Worm (Caenorhabditis elegans) whole organism, young adult: ENCODE data around the gene nos-3.

ENCODE experiments used
- B0035.1 ChIP-seq: sonication (generic microtip); optimal IDR thresholded peaks from 2 replicates; lab custom pipeline; 2016; ENCODE audit warnings: missing genetic modification characterization, mild to moderate bottlenecking, missing compliant biosample characterization, missing genotype, missing genetic modification reagents
- C17E4.6 ChIP-seq: fragments of 200-800 bp; sonication (Bioruptor generic); IDR thresholded peaks from 2 replicates; pipeline ENCODE4 v1.3.6; 2022; ENCODE audit warnings: missing genetic modification reagents, missing genetic modification characterization, missing compliant biosample characterization
- F10E7.11 ChIP-seq: sonication (generic microtip); optimal IDR thresholded peaks from 2 replicates; lab custom pipeline; 2017; ENCODE audit warnings: mild to moderate bottlenecking, missing genetic modification characterization, moderate library complexity, missing compliant biosample characterization
- F55B11.4 ChIP-seq: sonication (generic microtip); optimal IDR thresholded peaks from 2 replicates; lab custom pipeline; 2016; ENCODE audit warnings: missing compliant biosample characterization, missing genetic modification characterization, borderline replicate concordance; ENCODE audit not compliant: insufficient read depth
- K12H6.12 ChIP-seq: fragments of 200-800 bp; sonication (Bioruptor generic); optimal IDR thresholded peaks from 2 replicates; lab custom pipeline; 2018; ENCODE audit warnings: mild to moderate bottlenecking, missing genetic modification characterization, missing compliant biosample characterization
- ama-1 ChIP-seq, 3 experiments: fragments of 150-350 bp in 1 of 3; sonication (generic microtip) in 2 of 3; optimal IDR thresholded peaks; 2 replicates each; lab custom pipeline; 2014 to 2018; ENCODE audit warnings: missing biosample characterization in 2 of 3, missing genetic modification characterization in 2 of 3, missing genetic modification reagents in 2 of 3
- ceh-100 ChIP-seq: fragments of 200-800 bp; sonication (Bioruptor generic); IDR thresholded peaks from 2 replicates; pipeline ENCODE4 v1.3.6; 2022; ENCODE audit warnings: missing genetic modification reagents, missing genetic modification characterization, missing compliant biosample characterization
- mcd-1 ChIP-seq: fragments of 200-800 bp; sonication (Bioruptor generic); IDR thresholded peaks from 2 replicates; pipeline ENCODE4 v1.3.6; 2022; ENCODE audit warnings: missing genetic modification reagents, missing genetic modification characterization, missing compliant biosample characterization
- snpc-4 ChIP-seq, 5 experiments: fragments of 150-350 bp in 1 of 5; sonication (generic microtip) in 4 of 5; optimal IDR thresholded peaks; 2 replicates each; lab custom pipeline; 2014 to 2018; ENCODE audit warnings: missing genetic modification characterization in 5 of 5, missing biosample characterization in 3 of 5, antibody characterized with exemption in 2 of 5, mild to moderate bottlenecking in 2 of 5, missing compliant biosample characterization in 2 of 5, missing genotype in 2 of 5, moderate library complexity in 2 of 5, missing genetic modification reagents in 1 of 5
- sptf-2 ChIP-seq: fragments of 200-800 bp; sonication (Bioruptor generic); optimal IDR thresholded peaks from 2 replicates; lab custom pipeline; 2018; ENCODE audit warnings: mild to moderate bottlenecking, missing genetic modification characterization, missing compliant biosample characterization
- unc-130 ChIP-seq: sonication (generic microtip); optimal IDR thresholded peaks from 2 replicates; lab custom pipeline; 2016; ENCODE audit warnings: missing genetic modification reagents, missing genetic modification characterization, missing compliant biosample characterization
- unc-62 ChIP-seq: fragments of 150-350 bp; optimal IDR thresholded peaks from 2 replicates; lab custom pipeline; 2014; ENCODE audit warnings: missing biosample characterization, missing genetic modification reagents, missing genetic modification characterization
- ztf-25 ChIP-seq: fragments of 200-800 bp; sonication (Bioruptor generic); IDR thresholded peaks from 2 replicates; pipeline ENCODE4 v1.3.6; 2022; ENCODE audit warnings: missing genetic modification reagents, missing genetic modification characterization, missing compliant biosample characterization

DNA sequence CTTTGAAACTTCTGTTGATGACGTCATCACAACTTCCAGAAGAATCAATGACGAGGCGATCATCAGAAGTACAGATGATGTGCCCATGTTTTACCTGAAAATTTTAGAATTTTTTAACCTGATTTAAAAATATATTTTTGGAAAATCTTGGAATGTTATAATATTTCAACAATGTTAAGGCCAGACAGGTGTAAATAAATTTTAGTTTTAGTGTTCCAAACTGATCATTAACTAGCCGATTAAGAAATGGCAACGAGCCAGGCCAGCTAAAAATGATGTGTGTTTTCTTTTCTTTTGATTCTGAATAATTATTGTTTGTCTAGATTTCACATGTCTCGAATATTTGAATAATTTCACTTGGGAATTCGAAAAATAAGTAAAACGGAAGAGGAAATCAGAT lies 29.7 kb downstream of the nos-3 start, which contains the start of gene T10B9.9:
- no peak for TF ChIP-seq unc-130
- TF ChIP-seq F55B11.4 (tag; lab: Kevin White, UChicago), result no peak
- TF ChIP-seq ceh-100 (GFP tag; lab: Robert Waterston, UW), result no peak
- no peak for TF ChIP-seq ztf-25 (GFP tag; lab: Robert Waterston, UW)
- no peak for TF ChIP-seq unc-62
- no peak for TF ChIP-seq mcd-1 (GFP tag; lab: Robert Waterston, UW)
- no peak for TF ChIP-seq snpc-4 (GFP tag; optimal IDR thresholded peaks at IDR 0.05; lab: Kevin White, UChicago)
- no peak for TF ChIP-seq snpc-4 (tag; optimal IDR thresholded peaks at IDR 0.05; lab: Kevin White, UChicago)
- no peak for TF ChIP-seq ama-1 (optimal IDR thresholded peaks at IDR 0.05; lab: Kevin White, UChicago)
- TF ChIP-seq ama-1 (GFP tag; optimal IDR thresholded peaks at IDR 0.05; lab: Kevin White, UChicago), result no peak
- TF ChIP-seq B0035.1 (tag; lab: Kevin White, UChicago), result no peak
- TF ChIP-seq C17E4.6 (GFP tag; lab: Robert Waterston, UW), result no peak
- no peak for TF ChIP-seq K12H6.12 (tag; lab: Kevin White, UChicago)
- TF ChIP-seq F10E7.11 (tag; lab: Kevin White, UChicago), result no peak
- no peak for TF ChIP-seq sptf-2 (GFP tag; lab: Kevin White, UChicago)
